Fruit fly (Drosophila melanogaster): Measurements from ENCODE around the gene CG32756.
A peak's percentile ranks its signal among the peaks of the same experiment; 100 is the strongest.

The CG32756 gene

dm6 chrX:5916494-5917309 is 28.8 kb upstream of the CG32756 start, which contains the start of the genes Shmt and CG3726 (continued):
- TF ChIP-seq CG12744 (GFP tag; optimal IDR thresholded peaks at IDR 0.05) (no peak), CG7357 (GFP tag; IDR thresholded peaks at IDR 0.05) (no peak), onecut (GFP tag; IDR thresholded peaks at IDR 0.05) (no peak), CG1529 (GFP tag; optimal IDR thresholded peaks at IDR 0.05) (no peak), Abd-B (GFP tag; optimal IDR thresholded peaks at IDR 0.05) (no peak), CG9817 (tag; optimal IDR thresholded peaks at IDR 0.05) (no peak), CG16779 (GFP tag; IDR thresholded peaks at IDR 0.05) (no peak), Asciz (GFP tag; optimal IDR thresholded peaks at IDR 0.05) (no peak), croc (GFP tag; conservative IDR thresholded peaks at IDR 0.05) (no peak), pum (GFP tag; optimal IDR thresholded peaks at IDR 0.05) (no peak), mld (GFP tag; IDR thresholded peaks at IDR 0.05; ENCODE audit: partially characterized antibody) (no peak), CG11456 (GFP tag; IDR thresholded peaks at IDR 0.05) (no peak), Vsx1 (GFP tag; optimal IDR thresholded peaks at IDR 0.05) (no peak), CTCF (GFP tag; optimal IDR thresholded peaks at IDR 0.05) (peak; percentile 58), BtbVII (GFP tag; optimal IDR thresholded peaks at IDR 0.05) (no peak), CG34376 (GFP tag; optimal IDR thresholded peaks at IDR 0.05) (peak; percentile 5), Med (GFP tag) (peak; percentile 73), CG8924 (tag; optimal IDR thresholded peaks at IDR 0.05) (peak; percentile 9), CG2202 (tag; optimal IDR thresholded peaks at IDR 0.05) (no peak), CG6683 (GFP tag; optimal IDR thresholded peaks at IDR 0.05) (no peak), CG9437 (GFP tag; optimal IDR thresholded peaks at IDR 0.05) (peak; percentile 81), Hr3 (GFP tag; optimal IDR thresholded peaks at IDR 0.05) (no peak), CG5953 (GFP tag; IDR thresholded peaks at IDR 0.05) (no peak), sr (GFP tag; IDR thresholded peaks at IDR 0.05) (no peak), CG16815 (GFP tag; optimal IDR thresholded peaks at IDR 0.05) (no peak), CG32532 (GFP tag; IDR thresholded peaks at IDR 0.05) (no peak), dmrt99B (tag; optimal IDR thresholded peaks at IDR 0.05) (no peak), Myb (GFP tag; optimal IDR thresholded peaks at IDR 0.05) (no peak), Hsf (GFP tag; optimal IDR thresholded peaks at IDR 0.05) (no peak), CG12659 (GFP tag; optimal IDR thresholded peaks at IDR 0.05) (no peak), zfh2 (GFP tag; optimal IDR thresholded peaks at IDR 0.05) (no peak), CG7928 (GFP tag; optimal IDR thresholded peaks at IDR 0.05) (no peak), unpg (GFP tag; optimal IDR thresholded peaks at IDR 0.05) (peak; percentile 9), CG14965 (GFP tag; optimal IDR thresholded peaks at IDR 0.05; ENCODE audit: borderline replicate concordance) (no peak), HLH54F (GFP tag; optimal IDR thresholded peaks at IDR 0.05) (no peak), fd64A (GFP tag; optimal IDR thresholded peaks at IDR 0.05) (no peak), mam (GFP tag; optimal IDR thresholded peaks at IDR 0.05) (no peak), Trl (optimal IDR thresholded peaks at IDR 0.05) (peak; percentile 29 to 30), Trl (GFP tag; optimal IDR thresholded peaks at IDR 0.05) (no peak), sd (tag; optimal IDR thresholded peaks at IDR 0.05) (peak; percentile 23), CG1233 (GFP tag; optimal IDR thresholded peaks at IDR 0.05) (peak; percentile 20), CG18619 (GFP tag; optimal IDR thresholded peaks at IDR 0.05) (no peak), CG13894 (tag; optimal IDR thresholded peaks at IDR 0.05) (no peak), lbe (GFP tag; optimal IDR thresholded peaks at IDR 0.05) (no peak), CG15073 (GFP tag; optimal IDR thresholded peaks at IDR 0.05) (no peak), CG10462 (GFP tag; optimal IDR thresholded peaks at IDR 0.05) (no peak), Gsc (GFP tag; IDR thresholded peaks at IDR 0.05) (no peak), al (GFP tag; IDR thresholded peaks at IDR 0.05) (no peak), CG6272 (GFP tag; IDR thresholded peaks at IDR 0.05) (no peak), CG33213 (GFP tag; optimal IDR thresholded peaks at IDR 0.05) (no peak), HmgZ (tag; optimal IDR thresholded peaks at IDR 0.05) (no peak)
